Fruit fly (Drosophila melanogaster) whole organism, pupa: ENCODE data around the gene CG11760.

Experiments
- CG10348 ChIP-seq: fragments of 200-800 bp; sonication (Bioruptor generic); IDR thresholded peaks from 2 replicates; pipeline ENCODE4 v1.3.6; 2022; ENCODE audit warnings: missing biosample characterization, missing genetic modification characterization
- CG12605 ChIP-seq: fragments of 200-800 bp; sonication (Bioruptor generic); IDR thresholded peaks from 2 replicates; pipeline ENCODE4 v1.3.6; 2022; ENCODE audit warnings: missing biosample characterization, missing genetic modification characterization
- CG13204 ChIP-seq: fragments of 200-800 bp; sonication (Bioruptor generic); optimal IDR thresholded peaks from 2 replicates; lab custom pipeline; 2018; ENCODE audit warnings: missing biosample characterization, mild to moderate bottlenecking, missing genetic modification characterization, moderate library complexity
- CG14655 ChIP-seq: fragments of 200-800 bp; sonication (Bioruptor generic); optimal IDR thresholded peaks from 3 replicates; lab custom pipeline; 2017; ENCODE audit warnings: mild to moderate bottlenecking, missing biosample characterization, missing genetic modification reagents, missing genetic modification characterization
- CG15710 ChIP-seq: fragments of 200-800 bp; sonication (Bioruptor generic); optimal IDR thresholded peaks from 2 replicates; lab custom pipeline; 2018; ENCODE audit warnings: missing biosample characterization, mild to moderate bottlenecking, missing genetic modification characterization, moderate library complexity
- CG17806 ChIP-seq: fragments of 200-800 bp; sonication (Bioruptor generic); optimal IDR thresholded peaks from 2 replicates; lab custom pipeline; 2018; ENCODE audit warnings: missing biosample characterization, mild to moderate bottlenecking, missing genetic modification characterization, moderate library complexity
- CG32121 ChIP-seq: fragments of 200-800 bp; sonication (Bioruptor generic); IDR thresholded peaks from 2 replicates; pipeline ENCODE4 v1.3.6; 2022; ENCODE audit warnings: missing biosample characterization, missing genetic modification characterization
- CG34367 ChIP-seq: fragments of 200-800 bp; sonication (Bioruptor generic); optimal IDR thresholded peaks from 2 replicates; lab custom pipeline; 2018; ENCODE audit warnings: missing biosample characterization, mild to moderate bottlenecking, missing genetic modification characterization
- CG4496 ChIP-seq: fragments of 200-800 bp; sonication (Bioruptor generic); IDR thresholded peaks from 3 replicates; pipeline ENCODE4 v1.3.6; 2022; ENCODE audit warnings: missing biosample characterization, missing genetic modification characterization
- CG8159 ChIP-seq: fragments of 200-800 bp; sonication (Bioruptor generic); optimal IDR thresholded peaks from 3 replicates; lab custom pipeline; 2018; ENCODE audit warnings: missing biosample characterization, mild to moderate bottlenecking, missing genetic modification characterization, moderate library complexity
- CG8301 ChIP-seq: fragments of 200-800 bp; sonication (Bioruptor generic); optimal IDR thresholded peaks from 2 replicates; lab custom pipeline; 2018; ENCODE audit warnings: missing biosample characterization, mild to moderate bottlenecking, missing genetic modification characterization
- CG9948 ChIP-seq: fragments of 200-800 bp; sonication (Bioruptor generic); optimal IDR thresholded peaks from 2 replicates; lab custom pipeline; 2018; ENCODE audit warnings: missing biosample characterization, mild to moderate bottlenecking, missing genetic modification characterization, moderate library complexity
- D1 ChIP-seq: fragments of 200-800 bp; sonication (Bioruptor generic); optimal IDR thresholded peaks from 2 replicates; lab custom pipeline; 2018; ENCODE audit warnings: missing biosample characterization, mild to moderate bottlenecking, missing genetic modification characterization, moderate library complexity
- EcR ChIP-seq: fragments of 200-800 bp; sonication (Bioruptor generic); optimal IDR thresholded peaks from 3 replicates; lab custom pipeline; 2019; ENCODE audit warnings: missing biosample characterization, missing genetic modification characterization, mild to moderate bottlenecking, moderate library complexity, missing genetic modification reagents
- Ets98B ChIP-seq: fragments of 200-800 bp; sonication (Bioruptor generic); IDR thresholded peaks from 2 replicates; pipeline ENCODE4 v1.3.6; 2022; ENCODE audit warnings: missing biosample characterization, missing genetic modification characterization
- Pif1A ChIP-seq: fragments of 200-800 bp; sonication (Bioruptor generic); optimal IDR thresholded peaks from 3 replicates; lab custom pipeline; 2016; ENCODE audit warnings: missing biosample characterization, missing genetic modification characterization
- Pif1B ChIP-seq: fragments of 200-800 bp; sonication (Bioruptor generic); optimal IDR thresholded peaks from 3 replicates; lab custom pipeline; 2016; ENCODE audit warnings: missing biosample characterization, missing genetic modification characterization
- Snoo ChIP-seq: fragments of 200-800 bp; sonication (Bioruptor generic); optimal IDR thresholded peaks from 3 replicates; lab custom pipeline; 2017; ENCODE audit warnings: missing biosample characterization, mild to moderate bottlenecking, missing genetic modification characterization, inconsistent platforms
- fd96Ca ChIP-seq: fragments of 200-800 bp; sonication (Bioruptor generic); IDR thresholded peaks from 3 replicates; pipeline ENCODE4 v1.3.6; 2022; ENCODE audit warnings: missing biosample characterization, missing genetic modification characterization
- gl ChIP-seq: fragments of 200-800 bp; sonication (Bioruptor generic); optimal IDR thresholded peaks from 2 replicates; lab custom pipeline; 2018; ENCODE audit warnings: missing biosample characterization, mild to moderate bottlenecking, missing genetic modification characterization
- rn ChIP-seq: fragments of 200-800 bp; sonication (Bioruptor generic); IDR thresholded peaks from 2 replicates; pipeline ENCODE4 v1.3.6; 2022; ENCODE audit warnings: missing biosample characterization, missing genetic modification characterization

Gene CG11760

dm6 chr3R:8747871-8748775 is 29.1 kb downstream of the CG11760 start:
- peak; percentile 1 for TF ChIP-seq gl
- TF ChIP-seq CG12605 (GFP tag; lab: Robert Waterston, UW), result peak; percentile 42; the same call in 1 of the 2 replicates
- TF ChIP-seq Pif1A (GFP tag; lab: Kevin White, UChicago), result peak; percentile 96
- peak; percentile 75; the same call in 2 of the 3 replicates for TF ChIP-seq CG4496 (GFP tag; lab: Robert Waterston, UW)
- TF ChIP-seq CG9948 (tag; lab: Kevin White, UChicago), result no peak
- TF ChIP-seq CG13204 (GFP tag; lab: Kevin White, UChicago), result peak; percentile 40
- peak; percentile 58; the same call in 2 of the 3 replicates for TF ChIP-seq fd96Ca (GFP tag; lab: Robert Waterston, UW)
- peak; percentile 71 for TF ChIP-seq CG34367 (tag; lab: Kevin White, UChicago)
- TF ChIP-seq CG8301 (tag; lab: Kevin White, UChicago), result peak; percentile 72
- 0 out of 2 replicates have a peak, but pooled peaks have one; percentile 40 for TF ChIP-seq CG10348
- TF ChIP-seq Pif1B (GFP tag; lab: Kevin White, UChicago), result peak; percentile 94
- peak; percentile 79 for TF ChIP-seq CG8159 (tag; lab: Kevin White, UChicago)
- TF ChIP-seq Ets98B (GFP tag; lab: Robert Waterston, UW), result peak; percentile 68
- peak; percentile 83 for TF ChIP-seq CG32121
- peak; percentile 64 for TF ChIP-seq CG17806 (tag; lab: Kevin White, UChicago)
- peak; percentile 32 for TF ChIP-seq D1 (tag; lab: Kevin White, UChicago)
- peak; percentile 77 for TF ChIP-seq CG14655 (GFP tag; lab: Kevin White, UChicago)
- TF ChIP-seq rn (GFP tag; lab: Robert Waterston, UW), result peak; percentile 40
- peak; percentile 83 for TF ChIP-seq Snoo (tag; lab: Kevin White, UChicago)
- TF ChIP-seq EcR, result peak; percentile 94
- peak; percentile 77 for TF ChIP-seq CG15710 (tag; lab: Kevin White, UChicago)

- TF ChIP-seq CG8301 (tag; lab: Kevin White, UChicago) (no peak), CG9948 (tag; lab: Kevin White, UChicago) (no peak), CG4496 (GFP tag; lab: Robert Waterston, UW) (no peak)
Measured at dm6 chr3R:8748776-8749126, 29.8 kb downstream of the CG11760 start.

- TF ChIP-seq CG15710 (tag; lab: Kevin White, UChicago) (no peak), gl (no peak), CG8159 (tag; lab: Kevin White, UChicago) (no peak), D1 (tag; lab: Kevin White, UChicago) (no peak), CG10348 (no peak), CG17806 (tag; lab: Kevin White, UChicago) (no peak), Pif1B (GFP tag; lab: Kevin White, UChicago) (no peak), CG12605 (GFP tag; lab: Robert Waterston, UW) (no peak), CG9948 (tag; lab: Kevin White, UChicago) (no peak), rn (GFP tag; lab: Robert Waterston, UW) (no peak), CG34367 (tag; lab: Kevin White, UChicago) (no peak), CG4496 (GFP tag; lab: Robert Waterston, UW) (no peak), fd96Ca (GFP tag; lab: Robert Waterston, UW) (no peak), CG8301 (tag; lab: Kevin White, UChicago) (no peak), Snoo (tag; lab: Kevin White, UChicago) (no peak), EcR (no peak)
- TF ChIP-seq, all 21 proteins: peak for 0
Measured at dm6 chr3R:8767998-8768397, 49.0 kb downstream of the CG11760 start, which contains the start of the genes CG34135 and CG11768. TSS of gene CG34135 (minus strand) at chr3R:8768191. TSS of gene CG11768 (minus strand) at chr3R:8768200.

- no peak for TF ChIP-seq CG32121
- TF ChIP-seq CG8159 (tag; lab: Kevin White, UChicago), result no peak
- TF ChIP-seq D1 (tag; lab: Kevin White, UChicago), result no peak
- TF ChIP-seq CG10348, result no peak
- TF ChIP-seq CG4496 (GFP tag; lab: Robert Waterston, UW), result no peak
Measured at dm6 chr3R:8769094-8769493, 50.1 kb downstream of the CG11760 start, which contains the start of gene CG8236. TSS of gene CG8236 (plus strand) at chr3R:8769394.
